Fruit fly (Drosophila melanogaster): ENCODE results near the gene CG10337.
A peak's percentile ranks its signal among the peaks of the same experiment; 100 is the strongest.

The CG10337 gene

DNA sequence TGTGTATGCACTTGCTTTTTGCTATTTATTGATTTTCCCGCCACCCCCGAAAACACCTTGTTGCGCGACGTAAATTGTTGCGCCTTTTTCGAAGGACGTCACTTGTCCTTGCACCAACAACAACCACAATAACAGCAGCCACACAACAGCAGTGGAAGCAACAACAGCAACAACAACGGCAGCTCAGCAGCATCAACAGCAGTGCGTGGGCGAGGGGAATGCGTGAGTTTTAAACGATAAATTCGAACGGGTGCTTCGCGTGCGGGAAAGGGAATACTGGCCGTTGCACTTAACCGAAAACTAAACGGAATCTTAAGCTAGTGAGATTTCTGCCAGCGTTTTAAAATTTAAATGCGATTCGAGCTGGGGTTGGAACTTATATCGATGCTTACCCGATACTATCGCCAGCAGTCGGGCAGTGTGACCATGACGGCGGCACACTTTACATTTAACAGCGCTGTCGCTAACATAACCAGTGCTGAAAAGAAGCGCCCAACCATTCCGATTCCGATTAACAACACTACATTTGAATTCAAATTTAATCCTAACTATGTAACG is 38.3 kb downstream of the CG10337 start, which contains the start of gene cyst:
Gene cyst (minus strand): TSS at position 404 of the 558 bp plus-strand sequence.
- no peak for TF ChIP-seq Snoo (tag; optimal IDR thresholded peaks at IDR 0.05)
- 0 out of 3 replicates have a peak, but pooled peaks have one; percentile 14 for TF ChIP-seq CG4496 (GFP tag; IDR thresholded peaks at IDR 0.05)

DNA sequence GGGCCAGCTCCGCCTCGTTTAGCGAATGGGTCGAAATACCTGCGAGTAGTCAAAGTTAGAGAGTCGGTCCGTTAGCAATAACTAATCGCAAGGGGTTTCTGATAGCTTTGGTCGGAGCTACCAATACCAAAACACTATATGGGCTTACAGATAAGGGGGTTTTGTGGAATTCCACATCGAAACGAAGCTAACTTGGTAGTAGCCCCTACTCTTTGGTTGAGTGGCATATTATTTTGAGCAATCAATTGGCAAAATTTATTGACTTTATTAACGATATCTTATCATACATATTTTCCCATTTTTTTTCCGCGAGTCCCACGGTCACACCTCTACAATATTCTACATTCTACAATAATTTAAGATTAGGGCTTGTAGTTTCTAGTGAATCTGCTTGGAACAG is 40.4 kb downstream of the CG10337 start:
- TF ChIP-seq CG12605 (GFP tag; IDR thresholded peaks at IDR 0.05): no peak
- no peak for TF ChIP-seq CG17806 (tag; optimal IDR thresholded peaks at IDR 0.05)
- no peak for TF ChIP-seq CG4496 (GFP tag; IDR thresholded peaks at IDR 0.05)
- no peak for TF ChIP-seq D1 (tag; optimal IDR thresholded peaks at IDR 0.05)
- TF ChIP-seq CG13204 (GFP tag; optimal IDR thresholded peaks at IDR 0.05): no peak
- TF ChIP-seq Pif1B (GFP tag; optimal IDR thresholded peaks at IDR 0.05): no peak
- no peak for TF ChIP-seq Pif1A (GFP tag; optimal IDR thresholded peaks at IDR 0.05)

DNA sequence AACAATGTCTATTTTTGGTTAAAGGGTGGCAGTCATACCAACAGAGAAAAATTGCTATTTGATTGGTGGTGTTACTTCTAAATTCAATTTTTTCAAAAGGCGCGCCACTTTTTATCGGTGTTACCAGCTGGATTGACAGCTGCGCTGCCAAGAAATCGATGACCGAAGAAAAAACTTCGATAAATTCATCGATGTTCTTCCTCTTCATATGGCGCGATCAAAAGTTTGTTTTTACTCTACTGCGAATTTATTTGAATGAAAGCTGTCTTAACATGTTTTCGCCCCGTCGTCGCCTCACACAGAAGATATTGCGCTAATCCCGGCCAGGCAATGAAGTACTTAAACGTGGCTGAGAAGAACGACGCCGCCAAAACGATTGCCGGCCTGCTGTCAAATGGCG is 48.8 kb downstream of the CG10337 start, which contains the start of gene Top3alpha:
Gene Top3alpha (plus strand): TSS at position 186 of the 400 bp plus-strand sequence.
- TF ChIP-seq Pif1B (GFP tag; optimal IDR thresholded peaks at IDR 0.05): no peak
- no peak for TF ChIP-seq Snoo (tag; optimal IDR thresholded peaks at IDR 0.05)
- TF ChIP-seq CG9948 (tag; optimal IDR thresholded peaks at IDR 0.05): no peak
- no peak for TF ChIP-seq CG12605 (GFP tag; IDR thresholded peaks at IDR 0.05)
- no peak for TF ChIP-seq gl (tag; optimal IDR thresholded peaks at IDR 0.05)
- TF ChIP-seq CG4496 (GFP tag; IDR thresholded peaks at IDR 0.05): no peak
- TF ChIP-seq CG14655 (GFP tag; optimal IDR thresholded peaks at IDR 0.05): no peak
- TF ChIP-seq fd96Ca (GFP tag; IDR thresholded peaks at IDR 0.05): no peak
- TF ChIP-seq Pif1A (GFP tag; optimal IDR thresholded peaks at IDR 0.05): no peak
- no peak for TF ChIP-seq CG32121 (GFP tag; IDR thresholded peaks at IDR 0.05)
- TF ChIP-seq EcR (GFP tag; optimal IDR thresholded peaks at IDR 0.05): no peak

Measured in whole organism, pupa.